Worm (Caenorhabditis elegans): ENCODE data around the gene nft-1.

The nft-1 gene

DNA sequence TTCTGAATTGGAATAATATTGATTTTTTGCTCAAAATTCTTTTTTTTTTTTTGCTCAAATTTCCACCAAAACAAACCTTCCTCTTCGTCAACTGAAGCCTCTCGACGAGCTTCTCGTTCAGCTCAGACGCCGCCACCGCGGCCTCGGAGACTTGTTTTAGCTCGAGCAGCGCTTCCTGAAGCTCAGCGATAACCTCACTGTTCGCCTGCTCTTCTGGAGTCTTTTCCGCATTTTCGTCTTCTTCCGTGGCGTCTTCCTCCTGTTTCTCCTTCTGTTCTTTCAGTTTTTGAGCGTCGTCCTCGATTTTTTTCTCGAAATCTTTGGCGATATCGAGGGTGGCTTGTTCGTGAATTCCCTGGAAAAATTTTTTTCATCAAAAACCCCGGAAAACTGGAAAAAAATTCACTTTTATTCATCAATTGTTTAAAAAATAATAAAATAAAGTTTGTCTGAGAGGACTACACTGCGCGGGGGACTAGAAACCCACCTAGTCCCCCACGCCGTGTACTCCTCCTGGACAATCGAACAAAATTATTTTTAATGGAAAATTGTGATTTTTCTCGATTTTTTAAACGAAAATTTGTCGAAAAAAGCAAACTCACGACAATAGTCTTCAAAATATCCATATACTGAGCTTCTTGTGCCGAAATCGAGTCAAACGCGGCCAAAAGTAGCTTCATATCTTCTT lies 22.5 kb downstream of the nft-1 start (continued):
- TF ChIP-seq ztf-26 (tag; optimal IDR thresholded peaks at IDR 0.05) (peak; percentile 37), C06A6.2 (GFP tag; conservative IDR thresholded peaks at IDR 0.05) (0 out of 2 replicates have a peak, but pooled peaks have one; percentile 26), dpff-1 (tag; optimal IDR thresholded peaks at IDR 0.05) (no peak), Y67H2A.10 (GFP tag; conservative IDR thresholded peaks at IDR 0.05) (no peak), lag-1 (GFP tag; IDR thresholded peaks at IDR 0.05) (0 out of 2 replicates have a peak, but pooled peaks have one; percentile 54), F10E7.11 (tag; optimal IDR thresholded peaks at IDR 0.05) (peak; percentile 60), fkh-3 (tag; optimal IDR thresholded peaks at IDR 0.05) (no peak), snpc-1.3 (tag; optimal IDR thresholded peaks at IDR 0.05; ENCODE audit: insufficient read depth) (no peak), mxl-1 (tag; optimal IDR thresholded peaks at IDR 0.05) (no peak), lin-35 (GFP tag; optimal IDR thresholded peaks at IDR 0.05) (peak in 1 of 3 experiments; percentile 78), Y95B8A.8 (GFP tag; IDR thresholded peaks at IDR 0.05) (no peak), lin-40 (tag; optimal IDR thresholded peaks at IDR 0.05) (peak; percentile 86), F22D6.2 (tag; optimal IDR thresholded peaks at IDR 0.05) (peak; percentile 49), Y79H2A.3 (GFP tag; conservative IDR thresholded peaks at IDR 0.05) (no peak), K12H6.12 (tag; optimal IDR thresholded peaks at IDR 0.05) (peak; percentile 82), snpc-3.4 (tag; optimal IDR thresholded peaks at IDR 0.05) (peak; percentile 58), nfya-1 (tag; optimal IDR thresholded peaks at IDR 0.05; ENCODE audit: borderline replicate concordance, insufficient read depth) (no peak), lin-54 (GFP tag; optimal IDR thresholded peaks at IDR 0.05) (peak; percentile 59), ceh-91 (GFP tag; IDR thresholded peaks at IDR 0.05) (peak; percentile 46; the same call in 1 of the 2 replicates), repo-1 (tag; optimal IDR thresholded peaks at IDR 0.05) (no peak), T26A5.8 (tag; optimal IDR thresholded peaks at IDR 0.05) (no peak), F23B12.7 (tag; optimal IDR thresholded peaks at IDR 0.05; ENCODE audit: insufficient read depth) (no peak), mcd-1 (GFP tag; IDR thresholded peaks at IDR 0.05) (peak; percentile 79), nhr-120 (GFP tag; IDR thresholded peaks at IDR 0.05) (no peak), atf-7 (tag; optimal IDR thresholded peaks at IDR 0.05) (peak; percentile 43), egl-18 (GFP tag; IDR thresholded peaks at IDR 0.05) (0 out of 2 replicates have a peak, but pooled peaks have one; percentile 57), nhr-90 (tag; optimal IDR thresholded peaks at IDR 0.05) (no peak), ceh-40 (GFP tag; IDR thresholded peaks at IDR 0.05) (0 out of 2 replicates have a peak, but pooled peaks have one; percentile 24), unc-130 (GFP tag; optimal IDR thresholded peaks at IDR 0.05) (peak; percentile 91), let-526 (GFP tag; IDR thresholded peaks at IDR 0.05) (peak; percentile 41; the same call in 1 of the 2 replicates), B0261.1 (tag; optimal IDR thresholded peaks at IDR 0.05) (peak; percentile 20), tlf-1 (GFP tag; optimal IDR thresholded peaks at IDR 0.05) (no peak), ztf-28 (GFP tag; IDR thresholded peaks at IDR 0.05) (no peak), mes-4 (tag; optimal IDR thresholded peaks at IDR 0.05) (no peak), hsf-1 (GFP tag; IDR thresholded peaks at IDR 0.05) (peak; percentile 57; the same call in 1 of the 2 replicates), ztf-22 (GFP tag; optimal IDR thresholded peaks at IDR 0.05) (no peak), aptf-3 (GFP tag; IDR thresholded peaks at IDR 0.05) (no peak), ceh-58 (GFP tag; IDR thresholded peaks at IDR 0.05) (no peak), aptf-2 (GFP tag; conservative IDR thresholded peaks at IDR 0.05) (0 out of 2 replicates have a peak, but pooled peaks have one; percentile 30), snpc-4 (GFP tag; optimal IDR thresholded peaks at IDR 0.05) (no peak), snpc-4 (tag; optimal IDR thresholded peaks at IDR 0.05) (peak in 1 of 4 experiments; percentile 44), F49E8.2 (tag; optimal IDR thresholded peaks at IDR 0.05; ENCODE audit: insufficient read depth) (peak; percentile 39), ama-1 (optimal IDR thresholded peaks at IDR 0.05) (no peak), ama-1 (GFP tag; optimal IDR thresholded peaks at IDR 0.05) (no peak), rpc-1 (optimal IDR thresholded peaks at IDR 0.05) (no peak), rpc-1 (tag; optimal IDR thresholded peaks at IDR 0.05) (no peak), nhr-27 (tag; optimal IDR thresholded peaks at IDR 0.05) (peak; percentile 74), him-1 (tag; optimal IDR thresholded peaks at IDR 0.05) (peak; percentile 51)
